Fruit fly (Drosophila melanogaster) whole organism, adult: ENCODE measurements around the gene Acp36DE.

Experiments
- CG12768 ChIP-seq: fragments of 200-800 bp; sonication (Bioruptor generic); optimal IDR thresholded peaks from 2 replicates; lab custom pipeline; 2017; ENCODE audit warnings: missing biosample characterization, missing genetic modification characterization, mild to moderate bottlenecking, moderate library complexity, missing genetic modification reagents
- CG1620 ChIP-seq: fragments of 200-800 bp; sonication (Bioruptor generic); optimal IDR thresholded peaks from 2 replicates; lab custom pipeline; 2016; ENCODE audit warnings: missing biosample characterization, missing genetic modification characterization
- CG33017 ChIP-seq: fragments of 200-800 bp; sonication (Bioruptor generic); optimal IDR thresholded peaks from 2 replicates; lab custom pipeline; 2018; ENCODE audit warnings: missing biosample characterization, mild to moderate bottlenecking, missing genetic modification characterization, moderate library complexity
- CG5204 ChIP-seq: fragments of 200-800 bp; sonication (Bioruptor generic); optimal IDR thresholded peaks from 2 replicates; lab custom pipeline; 2016; ENCODE audit warnings: missing biosample characterization, missing genetic modification characterization
- CG7045 ChIP-seq: fragments of 200-800 bp; sonication (Bioruptor generic); optimal IDR thresholded peaks from 2 replicates; lab custom pipeline; 2017; ENCODE audit warnings: missing biosample characterization, mild to moderate bottlenecking, missing genetic modification characterization
- CG7101 ChIP-seq: fragments of 200-800 bp; sonication (Bioruptor generic); optimal IDR thresholded peaks from 2 replicates; lab custom pipeline; 2018; ENCODE audit warnings: missing biosample characterization, mild to moderate bottlenecking, missing genetic modification characterization, moderate library complexity
- Clk ChIP-seq: fragments of 200-800 bp; sonication (Bioruptor generic); optimal IDR thresholded peaks from 2 replicates; lab custom pipeline; 2017; ENCODE audit warnings: missing biosample characterization, missing genetic modification characterization
- Crg-1 ChIP-seq: fragments of 200-800 bp; sonication (Bioruptor generic); optimal IDR thresholded peaks from 2 replicates; lab custom pipeline; 2016; ENCODE audit warnings: missing biosample characterization, missing genetic modification characterization
- Hr96 ChIP-seq: fragments of 200-800 bp; sonication (Bioruptor generic); optimal IDR thresholded peaks from 2 replicates; lab custom pipeline; 2016; ENCODE audit warnings: missing biosample characterization, missing genetic modification characterization
- Mnt ChIP-seq: fragments of 200-800 bp; sonication (Bioruptor generic); optimal IDR thresholded peaks from 2 replicates; lab custom pipeline; 2016; ENCODE audit warnings: missing biosample characterization, mild to moderate bottlenecking, missing genetic modification characterization
- bab1 ChIP-seq: fragments of 200-800 bp; sonication (Bioruptor generic); optimal IDR thresholded peaks from 3 replicates; lab custom pipeline; 2019; ENCODE audit warnings: missing biosample characterization, mild to moderate bottlenecking, missing genetic modification characterization, moderate library complexity
- kay ChIP-seq: fragments of 200-800 bp; sonication (Bioruptor generic); peaks from one replicate; lab custom pipeline; 2016; ENCODE audit warnings: missing biosample characterization, missing genetic modification characterization, borderline replicate concordance
- ovo ChIP-seq: fragments of 200-800 bp; sonication (Bioruptor generic); optimal IDR thresholded peaks from 2 replicates; lab custom pipeline; 2016; ENCODE audit warnings: missing biosample characterization, missing genetic modification characterization
- toe ChIP-seq: fragments of 200-800 bp; sonication (Bioruptor generic); optimal IDR thresholded peaks from 2 replicates; lab custom pipeline; 2016; ENCODE audit warnings: missing biosample characterization, missing genetic modification characterization

DNA sequence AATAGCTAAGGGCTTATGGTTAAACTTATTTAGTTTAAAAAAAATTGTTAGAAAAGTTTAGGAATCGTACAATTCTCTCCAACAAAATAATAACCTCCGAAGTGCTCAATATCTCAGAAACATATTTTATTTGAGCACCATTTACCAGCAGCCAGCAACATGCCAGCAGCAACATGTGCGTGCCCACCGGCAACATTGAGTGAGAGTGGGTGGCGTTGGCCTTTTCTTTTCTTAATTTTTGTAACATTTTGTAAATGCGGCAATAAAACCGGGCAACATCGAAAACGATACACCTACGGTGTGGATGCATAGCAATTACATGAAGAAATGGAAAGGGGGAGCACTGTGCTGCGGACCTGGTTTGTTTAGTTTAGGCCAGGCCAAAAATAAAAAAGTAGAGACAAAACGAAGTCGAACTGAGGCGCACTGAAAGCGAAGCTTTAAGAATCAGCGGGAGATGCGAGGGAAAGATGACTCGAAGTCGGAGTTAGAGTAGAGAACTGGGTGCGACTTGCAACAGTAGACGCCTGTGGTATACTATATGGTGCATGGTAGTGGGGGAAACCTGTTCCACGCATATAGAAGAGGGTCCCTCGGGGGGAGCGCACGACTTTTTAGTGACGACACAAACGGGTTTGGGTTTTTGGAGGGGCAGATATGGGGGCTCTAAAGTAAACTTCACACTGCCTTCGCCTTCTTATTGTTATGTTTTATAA, 47.1 kb downstream of the Acp36DE start:
- TF ChIP-seq CG33017 (tag; lab: Kevin White, UChicago), result no peak
- no peak for TF ChIP-seq bab1 (GFP tag; lab: Kevin White, UChicago)
- TF ChIP-seq CG5204, result no peak
- TF ChIP-seq CG7101 (tag; lab: Kevin White, UChicago), result no peak
- no peak for TF ChIP-seq CG7045 (GFP tag; lab: Kevin White, UChicago)
- TF ChIP-seq Hr96 (GFP tag; lab: Kevin White, UChicago), result no peak
- no peak for TF ChIP-seq CG1620
- no peak for TF ChIP-seq Mnt (GFP tag; lab: Kevin White, UChicago)
- TF ChIP-seq Crg-1, result no peak
- no peak for TF ChIP-seq ovo (GFP tag; lab: Kevin White, UChicago)
- TF ChIP-seq toe, result no peak
- TF ChIP-seq Clk (GFP tag; lab: Kevin White, UChicago), result no peak
- TF ChIP-seq kay (GFP tag; lab: Kevin White, UChicago), result no peak
- TF ChIP-seq CG12768 (GFP tag; lab: Kevin White, UChicago), result no peak
